Worm (Caenorhabditis elegans) whole organism, midembryonic: Measurements from ENCODE around the gene K02E7.11.

Experiments
- T22C8.4 ChIP-seq: fragments of 200-800 bp; sonication (Bioruptor generic); IDR thresholded peaks from 2 replicates; pipeline ENCODE4 v1.3.6; 2022; ENCODE audit warnings: missing genetic modification characterization, missing compliant biosample characterization
- cog-1 ChIP-seq: sonication (generic microtip); optimal IDR thresholded peaks from 2 replicates; lab custom pipeline; 2016; ENCODE audit warnings: missing genetic modification characterization, missing compliant biosample characterization
- flt-1 ChIP-seq: fragments of 200-800 bp; sonication (Bioruptor generic); IDR thresholded peaks from 2 replicates; pipeline ENCODE4 v1.3.6; 2022; ENCODE audit warnings: missing genetic modification characterization, missing compliant biosample characterization
- klf-2 ChIP-seq: fragments of 200-800 bp; sonication (Bioruptor generic); conservative IDR thresholded peaks from 2 replicates; pipeline ENCODE4 v1.3.6; 2022; ENCODE audit warnings: missing genetic modification reagents, missing genetic modification characterization, missing compliant biosample characterization
- med-1 ChIP-seq: sonication (generic microtip); optimal IDR thresholded peaks from 2 replicates; lab custom pipeline; 2017; ENCODE audit warnings: missing genetic modification characterization, mild to moderate bottlenecking, missing compliant biosample characterization, antibody characterized with exemption, missing genetic modification reagents; ENCODE audit not compliant: insufficient read depth
- ztf-29 ChIP-seq: fragments of 200-800 bp; sonication (Bioruptor generic); IDR thresholded peaks from 2 replicates; pipeline ENCODE4 v1.3.6; 2022; ENCODE audit warnings: missing genetic modification reagents, missing genetic modification characterization, missing compliant biosample characterization

DNA sequence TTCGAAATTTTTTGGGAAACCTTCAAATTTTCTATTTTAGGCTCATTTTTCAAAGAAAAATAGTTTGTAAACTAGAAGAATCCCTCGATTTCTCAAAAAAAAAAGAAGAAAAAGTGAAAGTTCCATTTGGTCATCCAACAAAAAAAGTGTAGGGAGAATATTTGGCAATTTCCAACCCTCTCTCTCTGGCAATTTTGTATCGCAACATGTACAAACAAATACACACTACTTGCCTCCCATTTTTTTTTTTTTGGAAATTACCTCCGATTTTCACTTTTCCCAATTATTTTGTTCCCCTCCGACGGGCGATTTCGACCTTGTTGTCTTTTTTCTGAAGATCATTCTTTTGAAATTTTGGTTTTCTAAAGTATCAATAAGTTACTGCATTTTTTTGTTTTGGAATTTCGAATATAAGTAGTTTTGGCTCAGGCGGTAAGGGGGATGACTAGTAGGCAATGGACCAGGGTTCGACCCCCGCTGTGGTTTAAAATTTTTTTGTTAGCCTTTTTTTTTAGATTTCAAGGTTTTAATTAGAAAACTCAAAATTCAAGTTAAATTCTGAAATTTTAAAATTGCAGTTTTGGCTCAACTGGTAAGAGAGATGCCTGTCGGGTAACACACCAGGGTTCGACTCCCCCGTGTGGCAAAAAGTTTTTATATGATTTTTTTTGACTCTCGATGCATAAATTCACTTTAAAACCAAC lies 13.4 kb upstream of the K02E7.11 start:
- TF ChIP-seq T22C8.4 (GFP tag; lab: Robert Waterston, UW): no peak
- TF ChIP-seq klf-2 (GFP tag; lab: Robert Waterston, UW): no peak
- no peak for TF ChIP-seq ztf-29 (GFP tag; lab: Robert Waterston, UW)
- TF ChIP-seq cog-1 (tag; lab: Kevin White, UChicago): no peak
- no peak for TF ChIP-seq med-1 (GFP tag; lab: Kevin White, UChicago)
- TF ChIP-seq flt-1 (GFP tag; lab: Robert Waterston, UW): no peak
